Worm (Caenorhabditis elegans) whole organism, L3 larva: Measurements from ENCODE around the gene F29A7.3.

ENCODE experiments used
- R02D3.7 ChIP-seq: fragments of 150-350 bp; optimal IDR thresholded peaks from 2 replicates; lab custom pipeline; 2014; ENCODE audit warnings: missing biosample characterization, missing genetic modification characterization
- aly-2 ChIP-seq: fragments of 150-350 bp; optimal IDR thresholded peaks from 2 replicates; lab custom pipeline; 2014; ENCODE audit warnings: missing biosample characterization, missing genetic modification characterization
- ama-1 ChIP-seq: fragments of 150-350 bp; optimal IDR thresholded peaks from 2 replicates; lab custom pipeline; 2018
- ceh-16 ChIP-seq: sonication (generic microtip); optimal IDR thresholded peaks from 2 replicates; lab custom pipeline; 2017; ENCODE audit warnings: missing biosample characterization, missing genetic modification characterization
- ceh-28 ChIP-seq: fragments of 150-350 bp; optimal IDR thresholded peaks from 2 replicates; lab custom pipeline; 2014; ENCODE audit warnings: missing biosample characterization, missing genetic modification reagents, missing genetic modification characterization
- ceh-82 ChIP-seq: fragments of 150-350 bp; optimal IDR thresholded peaks from 2 replicates; lab custom pipeline; 2014; ENCODE audit warnings: missing biosample characterization, missing genetic modification characterization
- daf-12 ChIP-seq: fragments of 150-350 bp; optimal IDR thresholded peaks from 2 replicates; lab custom pipeline; 2014; ENCODE audit warnings: missing biosample characterization, missing genetic modification reagents, missing genetic modification characterization
- egl-27 ChIP-seq: sonication (generic microtip); optimal IDR thresholded peaks from 4 replicates; lab custom pipeline; 2017; ENCODE audit warnings: missing biosample characterization, missing genetic modification reagents, missing genetic modification characterization
- elt-1 ChIP-seq: fragments of 150-350 bp; optimal IDR thresholded peaks from 2 replicates; lab custom pipeline; 2014; ENCODE audit warnings: missing biosample characterization, missing genetic modification characterization
- elt-2 ChIP-seq: sonication (generic microtip); optimal IDR thresholded peaks from 2 replicates; lab custom pipeline; 2016; ENCODE audit warnings: missing genetic modification reagents, mild to moderate bottlenecking, missing genetic modification characterization, missing compliant biosample characterization
- elt-3 ChIP-seq, 3 experiments: fragments of 150-350 bp in 1 of 3; sonication (generic microtip) in 2 of 3; optimal IDR thresholded peaks; 2 replicates in 2 of 3; 4 replicates in 1 of 3; lab custom pipeline; 2014 to 2017; ENCODE audit warnings: missing biosample characterization in 3 of 3, missing genetic modification characterization in 3 of 3
- eor-1 ChIP-seq, 2 experiments: fragments of 150-350 bp; optimal IDR thresholded peaks; 2 replicates each; lab custom pipeline; 2014 to 2018; ENCODE audit warnings: missing biosample characterization in 2 of 2, missing genetic modification characterization in 2 of 2
- fkh-10 ChIP-seq: sonication (generic microtip); optimal IDR thresholded peaks from 2 replicates; lab custom pipeline; 2017; ENCODE audit warnings: missing biosample characterization, missing genetic modification reagents, missing genetic modification characterization
- fkh-2 ChIP-seq: fragments of 150-350 bp; optimal IDR thresholded peaks from 2 replicates; lab custom pipeline; 2014; ENCODE audit warnings: missing biosample characterization, missing genetic modification reagents, missing genetic modification characterization
- fos-1 ChIP-seq: fragments of 150-350 bp; optimal IDR thresholded peaks from 2 replicates; lab custom pipeline; 2014; ENCODE audit warnings: missing biosample characterization, missing genetic modification characterization
- hmg-11 ChIP-seq: sonication (generic microtip); optimal IDR thresholded peaks from 2 replicates; lab custom pipeline; 2016; ENCODE audit warnings: missing genetic modification characterization, missing compliant biosample characterization
- jun-1 ChIP-seq: fragments of 150-350 bp; optimal IDR thresholded peaks from 2 replicates; lab custom pipeline; 2014; ENCODE audit warnings: missing biosample characterization, missing genetic modification reagents, missing genetic modification characterization
- lin-15B ChIP-seq: fragments of 150-350 bp; optimal IDR thresholded peaks from 2 replicates; lab custom pipeline; 2014; ENCODE audit warnings: missing biosample characterization, missing genetic modification characterization
- lin-39 ChIP-seq: fragments of 150-350 bp; optimal IDR thresholded peaks from 2 replicates; lab custom pipeline; 2018; ENCODE audit warnings: missing biosample characterization, missing genetic modification reagents, missing genetic modification characterization
- mdl-1 ChIP-seq: fragments of 150-350 bp; optimal IDR thresholded peaks from 2 replicates; lab custom pipeline; 2014; ENCODE audit warnings: missing biosample characterization, missing genetic modification characterization
- mml-1 ChIP-seq: fragments of 150-350 bp; sonication (generic microtip); optimal IDR thresholded peaks from 3 replicates; lab custom pipeline; 2014; ENCODE audit warnings: missing biosample characterization, missing genetic modification characterization
- nfya-1 ChIP-seq: sonication (generic microtip); optimal IDR thresholded peaks from 2 replicates; lab custom pipeline; 2017; ENCODE audit warnings: missing genetic modification characterization, mild to moderate bottlenecking, missing compliant biosample characterization, antibody characterized with exemption, moderate library complexity; ENCODE audit not compliant: insufficient read depth
- nhr-12 ChIP-seq: fragments of 150-350 bp; optimal IDR thresholded peaks from 2 replicates; lab custom pipeline; 2014; ENCODE audit warnings: missing biosample characterization, missing genetic modification characterization
- nhr-23 ChIP-seq: fragments of 150-350 bp; optimal IDR thresholded peaks from 2 replicates; lab custom pipeline; 2014; ENCODE audit warnings: missing biosample characterization, missing genetic modification reagents, missing genetic modification characterization
- nhr-237 ChIP-seq: fragments of 150-350 bp; optimal IDR thresholded peaks from 2 replicates; lab custom pipeline; 2014; ENCODE audit warnings: missing biosample characterization, missing genetic modification characterization
- nhr-25 ChIP-seq: sonication (generic microtip); optimal IDR thresholded peaks from 2 replicates; lab custom pipeline; 2017; ENCODE audit warnings: missing biosample characterization, missing genetic modification characterization
- nhr-28 ChIP-seq: fragments of 150-350 bp; optimal IDR thresholded peaks from 2 replicates; lab custom pipeline; 2014; ENCODE audit warnings: missing biosample characterization, missing genetic modification characterization
- nhr-43 ChIP-seq: sonication (generic microtip); optimal IDR thresholded peaks from 2 replicates; lab custom pipeline; 2016; ENCODE audit warnings: mild to moderate bottlenecking, missing genetic modification characterization, missing compliant biosample characterization; ENCODE audit not compliant: poor library complexity, severe bottlenecking
- nhr-67 ChIP-seq: fragments of 150-350 bp; optimal IDR thresholded peaks from 2 replicates; lab custom pipeline; 2014; ENCODE audit warnings: missing biosample characterization, missing genetic modification characterization
- nhr-76 ChIP-seq: fragments of 150-350 bp; sonication (generic microtip); optimal IDR thresholded peaks from 5 replicates; lab custom pipeline; 2014; ENCODE audit warnings: missing biosample characterization, missing genetic modification characterization
- pha-4 ChIP-seq: fragments of 150-350 bp; optimal IDR thresholded peaks from 2 replicates; lab custom pipeline; 2014; ENCODE audit warnings: missing biosample characterization, missing genetic modification reagents, missing genetic modification characterization
- pqm-1 ChIP-seq: fragments of 150-350 bp; optimal IDR thresholded peaks from 2 replicates; lab custom pipeline; 2017; ENCODE audit warnings: missing biosample characterization, missing genetic modification characterization, inconsistent platforms
- sea-2 ChIP-seq: fragments of 150-350 bp; sonication (generic microtip); optimal IDR thresholded peaks from 4 replicates; lab custom pipeline; 2014; ENCODE audit warnings: missing biosample characterization, missing genetic modification reagents, missing genetic modification characterization
- skn-1 ChIP-seq: fragments of 150-350 bp; optimal IDR thresholded peaks from 2 replicates; lab custom pipeline; 2014; ENCODE audit warnings: missing biosample characterization, missing genetic modification characterization
- tbx-2 ChIP-seq: sonication (generic microtip); optimal IDR thresholded peaks from 2 replicates; lab custom pipeline; 2016; ENCODE audit warnings: mild to moderate bottlenecking, missing genetic modification characterization, missing compliant biosample characterization
- unc-62 ChIP-seq: fragments of 150-350 bp; sonication (generic microtip); optimal IDR thresholded peaks from 4 replicates; lab custom pipeline; 2014; ENCODE audit warnings: missing biosample characterization, missing genetic modification reagents, missing genetic modification characterization
- zag-1 ChIP-seq: fragments of 150-350 bp; optimal IDR thresholded peaks from 2 replicates; lab custom pipeline; 2014; ENCODE audit warnings: missing biosample characterization, missing genetic modification characterization
- ztf-11 ChIP-seq: fragments of 150-350 bp; optimal IDR thresholded peaks from 2 replicates; lab custom pipeline; 2014; ENCODE audit warnings: missing biosample characterization, missing genetic modification characterization

Gene F29A7.3

ce11 chrII:2801764-2802163 is 48.7 kb downstream of the F29A7.3 start:
- TF ChIP-seq nhr-25 (tag; lab: Kevin White, UChicago): no peak
- TF ChIP-seq egl-27: no peak
- TF ChIP-seq elt-2 (tag; lab: Kevin White, UChicago): no peak
- no peak for TF ChIP-seq skn-1
- no peak for TF ChIP-seq aly-2 (tag; lab: Kevin White, UChicago)
- TF ChIP-seq, all 47 proteins: peak for 0

ce11 chrII:2802804-2803586 is 49.9 kb downstream of the F29A7.3 start:
- no peak for TF ChIP-seq eor-1 (tag; optimal IDR thresholded peaks at IDR 0.05; lab: Kevin White, UChicago)
- TF ChIP-seq nfya-1: no peak
- peak; percentile 15 for TF ChIP-seq nhr-43 (tag; lab: Kevin White, UChicago)
- no peak for TF ChIP-seq fkh-10 (GFP tag; lab: Kevin White, UChicago)
- no peak for TF ChIP-seq nhr-23 (tag; lab: Kevin White, UChicago)
- no peak for TF ChIP-seq nhr-76 (tag; lab: Kevin White, UChicago)
- peak; percentile 64 for TF ChIP-seq pqm-1 (tag; lab: Kevin White, UChicago)
- TF ChIP-seq ceh-16 (tag; lab: Kevin White, UChicago): no peak
- TF ChIP-seq unc-62: no peak
- TF ChIP-seq zag-1 (tag; lab: Kevin White, UChicago): no peak
- TF ChIP-seq lin-15B (tag; lab: Kevin White, UChicago): no peak
- TF ChIP-seq elt-2 (tag; lab: Kevin White, UChicago): peak; percentile 89
- no peak for TF ChIP-seq daf-12 (tag; lab: Kevin White, UChicago)
- TF ChIP-seq jun-1 (tag; lab: Kevin White, UChicago): no peak
- TF ChIP-seq ceh-82 (tag; lab: Kevin White, UChicago): no peak
- TF ChIP-seq aly-2 (tag; lab: Kevin White, UChicago): no peak
- TF ChIP-seq pha-4: no peak
- no peak for TF ChIP-seq skn-1
- TF ChIP-seq R02D3.7 (tag; lab: Kevin White, UChicago): no peak
- TF ChIP-seq nhr-237 (tag; lab: Kevin White, UChicago): no peak
- TF ChIP-seq nhr-12 (tag; lab: Kevin White, UChicago): no peak
- no peak for TF ChIP-seq nhr-28 (tag; lab: Kevin White, UChicago)
- TF ChIP-seq fkh-2 (tag; lab: Kevin White, UChicago): no peak
- no peak for TF ChIP-seq lin-39 (tag; lab: Kevin White, UChicago)
- TF ChIP-seq ceh-28: no peak
- no peak for TF ChIP-seq hmg-11 (tag; lab: Kevin White, UChicago)
- TF ChIP-seq mdl-1: no peak
- no peak for TF ChIP-seq sea-2
- no peak for TF ChIP-seq ama-1 (lab: Kevin White, UChicago)
- TF ChIP-seq egl-27: no peak
- TF ChIP-seq nhr-67 (tag; lab: Kevin White, UChicago): no peak
- no peak for TF ChIP-seq fos-1
- peak in 1 of 3 experiments; percentile 30 for TF ChIP-seq elt-3 (tag; optimal IDR thresholded peaks at IDR 0.05; lab: Kevin White, UChicago)
- TF ChIP-seq nhr-25 (tag; lab: Kevin White, UChicago): peak; percentile 18
- TF ChIP-seq ztf-11 (tag; lab: Kevin White, UChicago): no peak
- TF ChIP-seq tbx-2 (tag; lab: Kevin White, UChicago): no peak
- no peak for TF ChIP-seq elt-1
- TF ChIP-seq mml-1 (tag; lab: Kevin White, UChicago): peak; percentile 37
- TF ChIP-seq, all 47 proteins: peak for 6
